Worm (Caenorhabditis elegans) whole organism, L3 larva: ENCODE measurements around the gene F09G2.8.

ENCODE experiments used
- elt-1 ChIP-seq: fragments of 150-350 bp; optimal IDR thresholded peaks from 2 replicates; lab custom pipeline; 2014; ENCODE audit warnings: missing biosample characterization, missing genetic modification characterization
- lin-39 ChIP-seq: fragments of 150-350 bp; optimal IDR thresholded peaks from 2 replicates; lab custom pipeline; 2018; ENCODE audit warnings: missing biosample characterization, missing genetic modification reagents, missing genetic modification characterization
- lsy-12 ChIP-seq: sonication (generic microtip); optimal IDR thresholded peaks from 2 replicates; lab custom pipeline; 2016; ENCODE audit warnings: mild to moderate bottlenecking, missing genetic modification characterization, missing compliant biosample characterization
- mdl-1 ChIP-seq: fragments of 150-350 bp; optimal IDR thresholded peaks from 2 replicates; lab custom pipeline; 2014; ENCODE audit warnings: missing biosample characterization, missing genetic modification characterization
- nhr-28 ChIP-seq: fragments of 150-350 bp; optimal IDR thresholded peaks from 2 replicates; lab custom pipeline; 2014; ENCODE audit warnings: missing biosample characterization, missing genetic modification characterization
- pha-4 ChIP-seq: fragments of 150-350 bp; optimal IDR thresholded peaks from 2 replicates; lab custom pipeline; 2014; ENCODE audit warnings: missing biosample characterization, missing genetic modification reagents, missing genetic modification characterization
- snpc-4 ChIP-seq: fragments of 150-350 bp; optimal IDR thresholded peaks from 2 replicates; lab custom pipeline; 2014; ENCODE audit warnings: missing biosample characterization, missing genetic modification characterization
- zag-1 ChIP-seq: fragments of 150-350 bp; optimal IDR thresholded peaks from 2 replicates; lab custom pipeline; 2014; ENCODE audit warnings: missing biosample characterization, missing genetic modification characterization
- ztf-11 ChIP-seq: fragments of 150-350 bp; optimal IDR thresholded peaks from 2 replicates; lab custom pipeline; 2014; ENCODE audit warnings: missing biosample characterization, missing genetic modification characterization
- ztf-4 ChIP-seq: fragments of 150-350 bp; optimal IDR thresholded peaks from 2 replicates; lab custom pipeline; 2014; ENCODE audit warnings: missing biosample characterization, missing genetic modification characterization

DNA sequence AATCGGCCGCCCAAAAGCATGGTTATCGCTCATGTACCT is 43.5 kb upstream of the F09G2.8 start, which contains the start of gene hpo-9:
- no peak for TF ChIP-seq pha-4 (tag; lab: Kevin White, UChicago)
- TF ChIP-seq snpc-4 (tag; lab: Kevin White, UChicago), result no peak
- no peak for TF ChIP-seq mdl-1 (tag; lab: Kevin White, UChicago)
- no peak for TF ChIP-seq zag-1
- TF ChIP-seq lsy-12 (tag; lab: Kevin White, UChicago), result no peak
- no peak for TF ChIP-seq elt-1 (tag; lab: Kevin White, UChicago)
- TF ChIP-seq ztf-4 (tag; lab: Kevin White, UChicago), result no peak
- no peak for TF ChIP-seq nhr-28 (tag; lab: Kevin White, UChicago)
- no peak for TF ChIP-seq lin-39 (tag; lab: Kevin White, UChicago)
- TF ChIP-seq ztf-11 (tag; lab: Kevin White, UChicago), result no peak
